Fruit fly (Drosophila melanogaster) whole organism: ENCODE data around the gene Trs33.

Experiments used
- Dll ChIP-seq: fragments of >200 bp; optimal IDR thresholded peaks from 2 replicates; lab custom pipeline; 2017
- psq ChIP-seq: fragments of >200 bp; optimal IDR thresholded peaks from 2 replicates; lab custom pipeline; 2017
- usp ChIP-seq: fragments of >200 bp; optimal IDR thresholded peaks from 2 replicates; lab custom pipeline; 2017; ENCODE audit warnings: missing biosample characterization, missing genetic modification characterization, mixed read lengths

DNA sequence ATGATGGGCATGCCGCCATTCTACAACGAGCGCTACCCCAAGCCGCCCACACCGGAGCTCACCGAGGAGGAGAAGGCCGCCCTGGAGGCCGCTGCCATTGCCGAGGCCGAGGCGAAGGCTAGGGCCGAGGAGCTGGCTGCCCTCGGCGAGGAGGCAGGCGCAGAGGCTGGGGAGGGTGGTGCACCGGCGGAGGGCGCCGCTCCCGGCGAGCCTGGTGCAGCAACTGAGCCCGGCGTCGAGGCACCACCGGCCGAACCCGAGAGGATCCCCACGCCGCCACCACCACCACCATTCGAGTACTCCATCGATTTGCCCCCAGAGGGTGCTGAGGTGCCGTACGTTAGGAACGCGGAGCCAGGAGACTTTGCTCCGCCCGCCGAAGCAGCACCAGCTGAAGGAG is 45.5 kb downstream of the Trs33 start:
- TF ChIP-seq usp (GFP tag; lab: Kevin White, UChicago): no peak
- no peak for TF ChIP-seq psq (lab: Kevin White, UChicago)
- no peak for TF ChIP-seq Dll (lab: Kevin White, UChicago)
